Worm (Caenorhabditis elegans): ENCODE results near the gene nhr-35.

nhr-35 gene

DNA sequence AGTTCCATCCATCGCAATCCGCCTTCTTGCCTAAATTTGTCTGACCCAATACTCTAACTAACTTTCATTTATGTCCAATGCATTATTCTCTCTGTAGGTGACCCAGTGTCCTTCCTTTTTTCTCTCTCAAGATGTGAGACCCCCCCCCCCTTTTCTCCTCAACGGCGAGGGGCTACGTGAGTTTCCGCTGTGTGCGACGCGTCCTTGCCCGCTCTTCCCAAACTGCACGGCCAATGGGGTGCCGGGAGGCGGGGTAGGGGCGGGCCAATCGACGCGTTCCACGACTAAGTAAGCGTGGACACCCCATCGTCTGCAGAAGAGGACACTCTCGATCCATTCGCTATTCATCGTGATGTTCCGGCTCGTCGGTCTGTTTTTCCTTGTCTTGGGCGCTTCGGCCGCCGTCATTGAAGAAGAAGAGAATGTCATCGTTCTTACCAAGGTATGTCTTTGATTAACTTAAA lies 8.6 kb upstream of the nhr-35 start, which contains the start of gene pdi-2:
pdi-2 (plus strand) TSS at position 269 of the 464 bp plus-strand sequence.
- TF ChIP-seq madf-2 (tag; optimal IDR thresholded peaks at IDR 0.05) (peak; percentile 8), ceh-9 (tag; optimal IDR thresholded peaks at IDR 0.05) (no peak), elt-2 (tag; optimal IDR thresholded peaks at IDR 0.05) (peak; percentile 34), pros-1 (tag; optimal IDR thresholded peaks at IDR 0.05) (peak; percentile 56), pha-4 (tag; optimal IDR thresholded peaks at IDR 0.05) (no peak), ets-4 (tag; optimal IDR thresholded peaks at IDR 0.05) (no peak), tbx-2 (tag; optimal IDR thresholded peaks at IDR 0.05) (peak; percentile 84), ceh-34 (tag; optimal IDR thresholded peaks at IDR 0.05) (peak; percentile 25), ceh-19 (GFP tag; optimal IDR thresholded peaks at IDR 0.05) (peak; percentile 69), fkh-6 (tag; optimal IDR thresholded peaks at IDR 0.05) (no peak), sox-2 (GFP tag; IDR thresholded peaks at IDR 0.05) (no peak; the same call in 1 of the 2 replicates), pag-3 (tag; optimal IDR thresholded peaks at IDR 0.05; ENCODE audit: borderline replicate concordance) (no peak), syd-9 (tag; optimal IDR thresholded peaks at IDR 0.05) (no peak), pha-2 (tag; optimal IDR thresholded peaks at IDR 0.05) (peak; percentile 18), hlh-30 (tag; optimal IDR thresholded peaks at IDR 0.05; ENCODE audit: insufficient read depth) (no peak), hlh-8 (tag; optimal IDR thresholded peaks at IDR 0.05) (no peak), mec-3 (tag; optimal IDR thresholded peaks at IDR 0.05; ENCODE audit: borderline replicate concordance) (no peak), C38D4.7 (GFP tag; optimal IDR thresholded peaks at IDR 0.05) (no peak), nhr-11 (tag; optimal IDR thresholded peaks at IDR 0.05) (no peak), odd-2 (tag; optimal IDR thresholded peaks at IDR 0.05) (no peak), lim-6 (tag; optimal IDR thresholded peaks at IDR 0.05) (no peak), sox-4 (tag; optimal IDR thresholded peaks at IDR 0.05) (peak; percentile 49), ceh-24 (tag; optimal IDR thresholded peaks at IDR 0.05) (no peak), T23F11.4 (GFP tag; optimal IDR thresholded peaks at IDR 0.05) (no peak), ref-2 (tag; optimal IDR thresholded peaks at IDR 0.05) (peak; percentile 85), fkh-10 (GFP tag; optimal IDR thresholded peaks at IDR 0.05) (no peak), ceh-48 (tag; optimal IDR thresholded peaks at IDR 0.05) (no peak), ceh-45 (GFP tag; IDR thresholded peaks at IDR 0.05) (no peak), rnt-1 (tag; optimal IDR thresholded peaks at IDR 0.05) (no peak), unc-3 (GFP tag; conservative IDR thresholded peaks at IDR 0.05) (no peak), unc-3 (tag; optimal IDR thresholded peaks at IDR 0.05) (no peak), unc-42 (tag; optimal IDR thresholded peaks at IDR 0.05) (peak; percentile 74), hlh-6 (tag; optimal IDR thresholded peaks at IDR 0.05) (no peak), K02D7.2 (tag; optimal IDR thresholded peaks at IDR 0.05) (no peak), unc-55 (GFP tag; optimal IDR thresholded peaks at IDR 0.05) (peak; percentile 5), ceh-22 (tag; optimal IDR thresholded peaks at IDR 0.05) (no peak), ceh-14 (tag; optimal IDR thresholded peaks at IDR 0.05) (peak; percentile 48), hlh-15 (tag; optimal IDR thresholded peaks at IDR 0.05) (no peak), ceh-2 (tag; optimal IDR thresholded peaks at IDR 0.05) (no peak), eyg-1 (tag; optimal IDR thresholded peaks at IDR 0.05) (peak; percentile 47), sdc-2 (tag; optimal IDR thresholded peaks at IDR 0.05) (peak; percentile 20), elt-4 (tag; optimal IDR thresholded peaks at IDR 0.05) (no peak), ama-1 (optimal IDR thresholded peaks at IDR 0.05) (no peak), lin-11 (tag; optimal IDR thresholded peaks at IDR 0.05) (peak; percentile 24), dve-1 (tag; optimal IDR thresholded peaks at IDR 0.05) (no peak), hlh-13 (GFP tag; optimal IDR thresholded peaks at IDR 0.05) (no peak), ceh-6 (GFP tag; optimal IDR thresholded peaks at IDR 0.05) (peak; percentile 61), ceh-31 (tag; optimal IDR thresholded peaks at IDR 0.05) (peak; percentile 69), pax-1 (tag; optimal IDR thresholded peaks at IDR 0.05) (no peak), fax-1 (tag; optimal IDR thresholded peaks at IDR 0.05) (no peak), tbx-7 (tag; optimal IDR thresholded peaks at IDR 0.05) (no peak), che-1 (tag; optimal IDR thresholded peaks at IDR 0.05) (peak; percentile 37), K09A11.1 (tag; optimal IDR thresholded peaks at IDR 0.05; ENCODE audit: insufficient read depth) (no peak), nfya-1 (tag; optimal IDR thresholded peaks at IDR 0.05) (peak; percentile 100)

Measured in whole organism, late embryonic.